Fruit fly (Drosophila melanogaster) whole organism, embryonic: ENCODE data around the gene Obp99a.

Source experiments
- Aef1 ChIP-seq: fragments of 200-800 bp; sonication (Bioruptor generic); IDR thresholded peaks from 3 replicates; pipeline ENCODE4 v1.3.6; 2022; ENCODE audit warnings: missing biosample characterization, missing genetic modification characterization
- CG10654 ChIP-seq: fragments of 200-800 bp; sonication (Bioruptor generic); optimal IDR thresholded peaks from 2 replicates; lab custom pipeline; 2016; ENCODE audit warnings: missing biosample characterization, missing genetic modification characterization
- CG12071 ChIP-seq: fragments of 200-800 bp; sonication (Bioruptor generic); optimal IDR thresholded peaks from 3 replicates; lab custom pipeline; 2018; ENCODE audit warnings: missing biosample characterization, mild to moderate bottlenecking, missing genetic modification characterization
- CG12236 ChIP-seq: fragments of 200-800 bp; sonication (Bioruptor generic); optimal IDR thresholded peaks from 2 replicates; lab custom pipeline; 2016; ENCODE audit warnings: missing biosample characterization, missing genetic modification characterization
- CG14860 ChIP-seq: fragments of 200-800 bp; sonication (Bioruptor generic); IDR thresholded peaks from 3 replicates; pipeline ENCODE4 v1.3.6; 2022; ENCODE audit warnings: missing biosample characterization, missing genetic modification characterization; ENCODE audit not compliant: partially characterized antibody
- CG15479 ChIP-seq: fragments of 200-800 bp; sonication (Bioruptor generic); optimal IDR thresholded peaks from 3 replicates; lab custom pipeline; 2019; ENCODE audit warnings: missing biosample characterization, mild to moderate bottlenecking, missing genetic modification characterization, moderate library complexity
- CG16813 ChIP-seq: fragments of 200-800 bp; sonication (Bioruptor generic); IDR thresholded peaks from 3 replicates; pipeline ENCODE4 v1.3.6; 2022; ENCODE audit warnings: missing biosample characterization, missing genetic modification characterization; ENCODE audit not compliant: partially characterized antibody
- CG1832 ChIP-seq: fragments of 200-800 bp; sonication (Bioruptor generic); optimal IDR thresholded peaks from 2 replicates; lab custom pipeline; 2017; ENCODE audit warnings: missing biosample characterization, mild to moderate bottlenecking, missing genetic modification characterization, inconsistent platforms
- CG18764 ChIP-seq: fragments of 200-800 bp; sonication (Bioruptor generic); optimal IDR thresholded peaks from 3 replicates; lab custom pipeline; 2016; ENCODE audit warnings: missing biosample characterization, missing genetic modification characterization
- CG2120 ChIP-seq: fragments of 200-800 bp; sonication (Bioruptor generic); optimal IDR thresholded peaks from 3 replicates; lab custom pipeline; 2016; ENCODE audit warnings: missing biosample characterization, missing genetic modification characterization
- CG32532 ChIP-seq: fragments of 200-800 bp; sonication (Bioruptor generic); IDR thresholded peaks from 2 replicates; pipeline ENCODE4 v1.3.6; 2022; ENCODE audit warnings: missing biosample characterization, missing genetic modification characterization
- CG3281 ChIP-seq: fragments of 200-800 bp; sonication (Bioruptor generic); optimal IDR thresholded peaks from 3 replicates; lab custom pipeline; 2017; ENCODE audit warnings: missing biosample characterization, mild to moderate bottlenecking, missing genetic modification characterization
- CG34224 ChIP-seq: fragments of 200-800 bp; sonication (Bioruptor generic); IDR thresholded peaks from 3 replicates; pipeline ENCODE4 v1.3.6; 2022; ENCODE audit warnings: missing biosample characterization, missing genetic modification characterization; ENCODE audit not compliant: partially characterized antibody
- CG4730 ChIP-seq: fragments of 200-800 bp; sonication (Bioruptor generic); IDR thresholded peaks from 2 replicates; pipeline ENCODE4 v1.3.6; 2022; ENCODE audit warnings: missing biosample characterization, missing genetic modification characterization
- CG6791 ChIP-seq: fragments of 200-800 bp; sonication (Bioruptor generic); IDR thresholded peaks from 3 replicates; pipeline ENCODE4 v1.3.6; 2022; ENCODE audit warnings: missing biosample characterization, missing genetic modification characterization; ENCODE audit not compliant: partially characterized antibody
- CG7372 ChIP-seq: fragments of 200-800 bp; sonication (Bioruptor generic); IDR thresholded peaks from 2 replicates; pipeline ENCODE4 v1.3.6; 2022; ENCODE audit warnings: missing biosample characterization, missing genetic modification characterization
- CG8765 ChIP-seq: fragments of 200-800 bp; sonication (Bioruptor generic); IDR thresholded peaks from 2 replicates; pipeline ENCODE4 v1.3.6; 2022; ENCODE audit warnings: missing biosample characterization, missing genetic modification characterization
- D19A ChIP-seq: fragments of 200-800 bp; optimal IDR thresholded peaks from 3 replicates; lab custom pipeline; 2019; ENCODE audit warnings: missing biosample characterization, mild to moderate bottlenecking, missing genetic modification characterization, moderate library complexity
- Deaf1 ChIP-seq: fragments of 200-800 bp; optimal IDR thresholded peaks from 3 replicates; lab custom pipeline; 2019; ENCODE audit warnings: missing biosample characterization, mild to moderate bottlenecking, missing genetic modification characterization, moderate library complexity
- Dll ChIP-seq: fragments of 200-800 bp; sonication (Bioruptor generic); IDR thresholded peaks from 4 replicates; pipeline ENCODE4 v1.3.6; 2022; ENCODE audit warnings: missing biosample characterization, missing genetic modification characterization; ENCODE audit not compliant: partially characterized antibody
- ERR ChIP-seq: fragments of 200-800 bp; sonication (Bioruptor generic); optimal IDR thresholded peaks from 2 replicates; lab custom pipeline; 2016; ENCODE audit warnings: missing biosample characterization, missing genetic modification characterization
- Elba2 ChIP-seq: fragments of 200-800 bp; sonication (Bioruptor generic); optimal IDR thresholded peaks from 3 replicates; lab custom pipeline; 2016; ENCODE audit warnings: missing biosample characterization, missing genetic modification characterization
- Fer1 ChIP-seq: fragments of 200-800 bp; sonication (Bioruptor generic); optimal IDR thresholded peaks from 2 replicates; lab custom pipeline; 2017; ENCODE audit warnings: missing biosample characterization, mild to moderate bottlenecking, missing genetic modification characterization
- HLH54F ChIP-seq: fragments of 200-800 bp; sonication (Bioruptor generic); optimal IDR thresholded peaks from 3 replicates; lab custom pipeline; 2016; ENCODE audit warnings: missing biosample characterization, missing genetic modification characterization
- Hr39 ChIP-seq: fragments of >200 bp; optimal IDR thresholded peaks from 2 replicates; lab custom pipeline; 2017
- Jarid2 ChIP-seq: fragments of 200-800 bp; sonication (Bioruptor generic); optimal IDR thresholded peaks from 3 replicates; lab custom pipeline; 2017; ENCODE audit warnings: mild to moderate bottlenecking, missing biosample characterization, missing genetic modification reagents, missing genetic modification characterization
- Med ChIP-seq: fragments of 200-800 bp; sonication (Bioruptor generic); peaks from one replicate; lab custom pipeline; 2016; ENCODE audit warnings: missing biosample characterization, missing genetic modification characterization, mild to moderate bottlenecking, inconsistent platforms, moderate library complexity
- Nf-YB ChIP-seq: fragments of 200-800 bp; sonication (Bioruptor generic); optimal IDR thresholded peaks from 3 replicates; lab custom pipeline; 2019; ENCODE audit warnings: missing biosample characterization, mild to moderate bottlenecking, missing genetic modification characterization, moderate library complexity
- Nf-YC ChIP-seq: fragments of 200-800 bp; optimal IDR thresholded peaks from 3 replicates; lab custom pipeline; 2019; ENCODE audit warnings: missing biosample characterization, mild to moderate bottlenecking, missing genetic modification characterization, moderate library complexity
- Trl ChIP-seq, 3 experiments: fragments of >200 bp in 2 of 3; fragments of 200-800 bp in 1 of 3; sonication (Bioruptor generic) in 1 of 3; optimal IDR thresholded peaks; 2 replicates in 1 of 3; 3 replicates in 2 of 3; lab custom pipeline; 2016 to 2017; ENCODE audit warnings: missing biosample characterization in 1 of 3, missing genetic modification characterization in 1 of 3
- Vsx1 ChIP-seq: fragments of 200-800 bp; sonication (Bioruptor generic); optimal IDR thresholded peaks from 2 replicates; lab custom pipeline; 2017; ENCODE audit warnings: missing biosample characterization, mild to moderate bottlenecking, missing genetic modification characterization, missing genetic modification reagents
- ash1 ChIP-seq: fragments of 200-800 bp; sonication (Bioruptor generic); optimal IDR thresholded peaks from 2 replicates; lab custom pipeline; 2018; ENCODE audit warnings: missing biosample characterization, mild to moderate bottlenecking, missing genetic modification characterization
- br ChIP-seq: fragments of >200 bp; optimal IDR thresholded peaks from 2 replicates; lab custom pipeline; 2017
- caup ChIP-seq: fragments of 200-800 bp; sonication (Bioruptor generic); optimal IDR thresholded peaks from 3 replicates; lab custom pipeline; 2017; ENCODE audit warnings: missing biosample characterization, mild to moderate bottlenecking, missing genetic modification characterization, moderate library complexity; ENCODE audit not compliant: severe bottlenecking
- cg ChIP-seq: fragments of 200-800 bp; sonication (Bioruptor generic); optimal IDR thresholded peaks from 3 replicates; lab custom pipeline; 2019; ENCODE audit warnings: missing biosample characterization, mild to moderate bottlenecking, missing genetic modification characterization, moderate library complexity
- chif ChIP-seq, 2 experiments: fragments of 200-800 bp; sonication (Bioruptor generic); optimal IDR thresholded peaks; 3 replicates each; lab custom pipeline; 2016; ENCODE audit warnings: missing biosample characterization in 2 of 2, missing genetic modification characterization in 2 of 2
- chinmo ChIP-seq: fragments of 200-800 bp; sonication (Bioruptor generic); IDR thresholded peaks from 4 replicates; pipeline ENCODE4 v1.3.6; 2022; ENCODE audit warnings: missing biosample characterization, missing genetic modification characterization; ENCODE audit not compliant: partially characterized antibody
- croc ChIP-seq: fragments of 200-800 bp; sonication (Bioruptor generic); conservative IDR thresholded peaks from 3 replicates; pipeline ENCODE4 v1.3.6; 2022; ENCODE audit warnings: missing biosample characterization, missing genetic modification characterization
- danr ChIP-seq: fragments of 200-800 bp; sonication (Bioruptor generic); IDR thresholded peaks from 2 replicates; pipeline ENCODE4 v1.3.6; 2022; ENCODE audit warnings: missing biosample characterization, missing genetic modification characterization
- dmrt99B ChIP-seq: fragments of 200-800 bp; sonication (Bioruptor generic); optimal IDR thresholded peaks from 2 replicates; lab custom pipeline; 2018; ENCODE audit warnings: missing biosample characterization, mild to moderate bottlenecking, missing genetic modification characterization, moderate library complexity
- grau ChIP-seq: fragments of 200-800 bp; optimal IDR thresholded peaks from 3 replicates; lab custom pipeline; 2019; ENCODE audit warnings: missing biosample characterization, mild to moderate bottlenecking, missing genetic modification characterization, moderate library complexity
- gt ChIP-seq: fragments of 200-800 bp; sonication (Bioruptor generic); IDR thresholded peaks from 2 replicates; pipeline ENCODE4 v1.3.6; 2022; ENCODE audit warnings: missing biosample characterization, missing genetic modification characterization
- lola ChIP-seq, 3 experiments: fragments of >200 bp in 2 of 3; fragments of 200-800 bp in 1 of 3; sonication (Bioruptor generic) in 1 of 3; optimal IDR thresholded peaks; 2 replicates each; lab custom pipeline; 2017 to 2019; ENCODE audit warnings: missing biosample characterization in 3 of 3, missing genetic modification characterization in 3 of 3, mild to moderate bottlenecking in 1 of 3, moderate library complexity in 1 of 3
- luna ChIP-seq: fragments of 200-800 bp; sonication (Bioruptor generic); optimal IDR thresholded peaks from 2 replicates; lab custom pipeline; 2016; ENCODE audit warnings: missing biosample characterization, missing genetic modification characterization
- p53 ChIP-seq: fragments of 200-800 bp; sonication (Bioruptor generic); optimal IDR thresholded peaks from 2 replicates; lab custom pipeline; 2016; ENCODE audit warnings: missing biosample characterization, missing genetic modification characterization
- seq ChIP-seq: fragments of 200-800 bp; sonication (Bioruptor generic); IDR thresholded peaks from 2 replicates; pipeline ENCODE4 v1.3.6; 2022; ENCODE audit warnings: missing biosample characterization, missing genetic modification characterization
- tap ChIP-seq: fragments of 200-800 bp; optimal IDR thresholded peaks from 3 replicates; lab custom pipeline; 2019; ENCODE audit warnings: missing biosample characterization, mild to moderate bottlenecking, missing genetic modification characterization, moderate library complexity
- ttk ChIP-seq: fragments of 200-800 bp; sonication (Bioruptor generic); IDR thresholded peaks from 2 replicates; pipeline ENCODE4 v2.1.2; 2022; ENCODE audit warnings: missing biosample characterization, missing genetic modification characterization
- yki ChIP-seq: fragments of >200 bp; optimal IDR thresholded peaks from 3 replicates; lab custom pipeline; 2018

The Obp99a gene

dm6 chr3R:29690960-29691527 is 19.6 kb downstream of the Obp99a start (continued):
- TF ChIP-seq danr (GFP tag; lab: Robert Waterston, UW) = no peak
- no peak for TF ChIP-seq tap (tag; lab: Kevin White, UChicago)
- peak; percentile 53 for TF ChIP-seq Deaf1 (tag; lab: Kevin White, UChicago)
- TF ChIP-seq yki (lab: Kevin White, UChicago) = peak; percentile 69
- no peak for TF ChIP-seq Aef1 (GFP tag; lab: Robert Waterston, UW)
- TF ChIP-seq HLH54F = no peak
- peak; percentile 79 for TF ChIP-seq Elba2 (GFP tag; lab: Kevin White, UChicago)
- TF ChIP-seq br = no peak
- no peak for TF ChIP-seq CG12236 (GFP tag; lab: Kevin White, UChicago)
- TF ChIP-seq chinmo = 0 out of 4 replicates have a peak, but pooled peaks have one; percentile 23
- 0 out of 3 replicates have a peak, but pooled peaks have one; percentile 34 for TF ChIP-seq CG16813 (GFP tag; lab: Robert Waterston, UW)
- TF ChIP-seq CG1832 (GFP tag; lab: Kevin White, UChicago) = peak; percentile 93
- TF ChIP-seq CG2120 (GFP tag; lab: Kevin White, UChicago) = no peak
- TF ChIP-seq CG3281 (GFP tag; lab: Kevin White, UChicago) = no peak
- no peak for TF ChIP-seq ash1
- TF ChIP-seq CG8765 (GFP tag; lab: Robert Waterston, UW) = no peak
- TF ChIP-seq caup (GFP tag; lab: Kevin White, UChicago) = no peak
- no peak for TF ChIP-seq CG12071
- TF ChIP-seq CG4730 (GFP tag; lab: Robert Waterston, UW) = no peak

dm6 chr3R:29692009-29692641 is 20.7 kb downstream of the Obp99a start, which contains the start of gene dmrt99B:
dmrt99B (plus strand) TSS chr3R:29692591.
- no peak for TF ChIP-seq chif (GFP tag; optimal IDR thresholded peaks at IDR 0.05; lab: Kevin White, UChicago)
- no peak for TF ChIP-seq CG14860 (GFP tag; lab: Robert Waterston, UW)
- TF ChIP-seq ERR = no peak
- TF ChIP-seq seq (GFP tag; lab: Robert Waterston, UW) = peak; percentile 84; the same call in 1 of the 2 replicates
- TF ChIP-seq Nf-YB (GFP tag; lab: Kevin White, UChicago) = peak; percentile 96
- TF ChIP-seq CG6791 = 0 out of 3 replicates have a peak, but pooled peaks have one; percentile 6
- no peak for TF ChIP-seq lola (GFP tag; optimal IDR thresholded peaks at IDR 0.05; lab: Kevin White, UChicago)
- TF ChIP-seq CG32532 (GFP tag; lab: Robert Waterston, UW) = no peak
- TF ChIP-seq D19A = no peak
- peak; percentile 6 for TF ChIP-seq grau (tag; lab: Kevin White, UChicago)
- TF ChIP-seq CG18764 = no peak
- TF ChIP-seq Vsx1 (GFP tag; lab: Kevin White, UChicago) = no peak
- peak; percentile 57 for TF ChIP-seq dmrt99B (tag; lab: Kevin White, UChicago)
- no peak for TF ChIP-seq CG10654
- peak; percentile 96 for TF ChIP-seq Nf-YC (tag; lab: Kevin White, UChicago)
- no peak for TF ChIP-seq p53 (GFP tag; lab: Kevin White, UChicago)
- peak in 1 of 2 experiments; percentile 24 for TF ChIP-seq Trl (optimal IDR thresholded peaks at IDR 0.05; lab: Kevin White, UChicago)
- no peak for TF ChIP-seq Trl (GFP tag; optimal IDR thresholded peaks at IDR 0.05; lab: Kevin White, UChicago)
- no peak for TF ChIP-seq gt (GFP tag; lab: Robert Waterston, UW)
- peak; percentile 5 for TF ChIP-seq Med (GFP tag; lab: Kevin White, UChicago)
- TF ChIP-seq cg (GFP tag; lab: Kevin White, UChicago) = peak; percentile 81
- no peak for TF ChIP-seq luna (GFP tag; lab: Kevin White, UChicago)
- peak; percentile 10 for TF ChIP-seq CG15479
- TF ChIP-seq CG34224 = 0 out of 3 replicates have a peak, but pooled peaks have one; percentile 22
- TF ChIP-seq Jarid2 (GFP tag; lab: Kevin White, UChicago) = no peak
- no peak for TF ChIP-seq Hr39
- TF ChIP-seq croc (GFP tag; lab: Robert Waterston, UW) = no peak
- no peak for TF ChIP-seq ttk (GFP tag; lab: Robert Waterston, UW)
- TF ChIP-seq Fer1 (GFP tag; lab: Kevin White, UChicago) = no peak
- TF ChIP-seq Dll (GFP tag; lab: Robert Waterston, UW) = peak; percentile 38; the same call in 1 of the 4 replicates
- TF ChIP-seq CG7372 (GFP tag; lab: Robert Waterston, UW) = peak; percentile 74
